Worm (Caenorhabditis elegans): ENCODE measurements around the gene F16B12.1.

The F16B12.1 gene

DNA sequence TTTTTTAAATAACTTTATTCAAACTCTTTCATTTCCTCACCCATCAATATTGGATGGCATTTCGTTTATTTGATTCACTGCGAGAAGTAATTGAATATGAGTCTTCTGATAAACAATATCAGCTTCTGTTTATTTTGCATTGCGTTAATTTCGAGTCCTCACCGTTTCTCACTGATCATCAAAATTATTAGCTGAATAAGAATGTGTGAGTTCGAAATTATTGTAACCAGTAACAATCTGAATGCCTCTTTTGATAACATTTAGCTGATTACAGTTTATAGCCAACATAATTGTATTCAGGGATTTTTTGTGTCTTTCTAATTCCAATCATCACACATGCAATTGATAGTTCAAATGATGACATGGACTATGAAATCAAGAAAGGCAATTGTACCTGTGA, at the start of gene F16B12.1:
Gene F16B12.1, plus strand, starts transcription at position 301 of the 400 bp plus-strand sequence.
- TF ChIP-seq pha-4 (GFP tag; IDR thresholded peaks at IDR 0.05) = no peak
- no peak for TF ChIP-seq pha-4 (tag; optimal IDR thresholded peaks at IDR 0.05)
- no peak for TF ChIP-seq unc-62 (GFP tag; optimal IDR thresholded peaks at IDR 0.05 in 1 of 2)
- TF ChIP-seq unc-62 (tag; optimal IDR thresholded peaks at IDR 0.05) = no peak
- no peak for TF ChIP-seq zfp-3 (GFP tag; conservative IDR thresholded peaks at IDR 0.05)
- TF ChIP-seq nhr-102 (tag; optimal IDR thresholded peaks at IDR 0.05) = no peak
- TF ChIP-seq skn-1 (tag; optimal IDR thresholded peaks at IDR 0.05) = no peak
- no peak for TF ChIP-seq F49E8.2 (tag; optimal IDR thresholded peaks at IDR 0.05; ENCODE audit: borderline replicate concordance)
- no peak for TF ChIP-seq fkh-10 (GFP tag; optimal IDR thresholded peaks at IDR 0.05)
- no peak for TF ChIP-seq mdt-29 (GFP tag; IDR thresholded peaks at IDR 0.05)
- TF ChIP-seq mep-1 (tag; optimal IDR thresholded peaks at IDR 0.05) = no peak

DNA sequence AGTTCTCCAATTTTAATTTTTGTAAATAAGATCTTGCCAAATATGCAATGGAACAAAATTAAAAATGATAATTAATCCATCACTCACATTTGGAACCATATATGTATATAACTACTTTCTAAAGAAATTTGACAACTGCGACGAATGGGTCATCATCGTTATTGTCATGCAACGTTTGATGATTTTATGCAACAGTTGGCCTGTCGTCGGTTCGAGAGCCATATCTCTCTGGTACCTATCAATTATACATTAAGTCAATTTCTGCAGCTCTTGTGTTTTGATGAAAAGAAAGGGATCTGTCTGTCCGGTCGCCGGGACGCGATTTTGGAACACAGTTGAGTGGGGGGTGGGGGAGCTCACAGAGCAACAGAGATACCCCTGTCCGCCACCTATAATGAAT, 46.0 kb upstream of the F16B12.1 start:
- no peak for TF ChIP-seq nhr-102 (tag; optimal IDR thresholded peaks at IDR 0.05)
- TF ChIP-seq lim-7 (GFP tag; IDR thresholded peaks at IDR 0.05) = no peak

DNA sequence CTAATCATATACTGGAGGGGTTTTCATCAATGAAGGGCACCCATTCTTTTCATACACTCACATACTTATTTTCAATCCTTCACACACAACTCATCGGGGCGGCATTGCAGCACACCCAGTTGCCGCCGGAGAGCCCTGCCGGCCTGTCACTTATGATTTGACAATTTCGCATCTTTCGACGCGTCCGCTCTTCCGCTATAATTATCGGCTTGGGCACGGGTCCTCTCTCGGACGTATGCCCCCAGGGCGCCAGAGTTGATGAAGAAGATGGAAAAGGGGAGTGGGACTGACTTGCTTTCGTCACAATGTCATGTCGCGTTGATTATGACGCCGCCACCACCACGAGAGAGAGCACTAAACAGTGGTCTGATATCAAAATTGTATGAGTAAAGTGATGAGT, 40.9 kb upstream of the F16B12.1 start:
- no peak for TF ChIP-seq attf-4 (tag; optimal IDR thresholded peaks at IDR 0.05)
- peak; percentile 16 for TF ChIP-seq hlh-30 (tag; optimal IDR thresholded peaks at IDR 0.05; ENCODE audit: insufficient read depth)
- no peak for TF ChIP-seq snpc-1.2 (GFP tag; IDR thresholded peaks at IDR 0.05)
- TF ChIP-seq aha-1 (tag) = peak; percentile 51
- TF ChIP-seq daf-8 (GFP tag; IDR thresholded peaks at IDR 0.05) = no peak
- TF ChIP-seq ZK337.2 (GFP tag; IDR thresholded peaks at IDR 0.05) = no peak
- no peak for TF ChIP-seq snpc-4 (tag; optimal IDR thresholded peaks at IDR 0.05)
- TF ChIP-seq zip-2 (tag; optimal IDR thresholded peaks at IDR 0.05) = no peak
- TF ChIP-seq R02D3.7 (tag; optimal IDR thresholded peaks at IDR 0.05) = no peak
- TF ChIP-seq ceh-20 (GFP tag; IDR thresholded peaks at IDR 0.05) = peak; percentile 68
- peak; percentile 25 for TF ChIP-seq nhr-11 (tag; optimal IDR thresholded peaks at IDR 0.05)
- peak; percentile 12 for TF ChIP-seq hlh-11 (tag; optimal IDR thresholded peaks at IDR 0.05)
- TF ChIP-seq nhr-42 (GFP tag; IDR thresholded peaks at IDR 0.05) = no peak
- no peak for TF ChIP-seq zip-11 (GFP tag; IDR thresholded peaks at IDR 0.05)
- TF ChIP-seq nhr-102 (tag; optimal IDR thresholded peaks at IDR 0.05) = no peak
- no peak for TF ChIP-seq mxl-3 (GFP tag; optimal IDR thresholded peaks at IDR 0.05)
- TF ChIP-seq dmd-6 (GFP tag; IDR thresholded peaks at IDR 0.05) = no peak
- TF ChIP-seq nhr-48 (tag; optimal IDR thresholded peaks at IDR 0.05) = no peak
- peak in 1 of 2 experiments; percentile 80 for TF ChIP-seq unc-62 (GFP tag; optimal IDR thresholded peaks at IDR 0.05 in 1 of 2)
- TF ChIP-seq unc-62 (tag; optimal IDR thresholded peaks at IDR 0.05) = no peak
- no peak for TF ChIP-seq D1046.2 (GFP tag; IDR thresholded peaks at IDR 0.05)
- TF ChIP-seq set-16 (GFP tag; IDR thresholded peaks at IDR 0.05) = peak; percentile 46
- TF ChIP-seq ZK546.5 (tag; optimal IDR thresholded peaks at IDR 0.05) = no peak

DNA sequence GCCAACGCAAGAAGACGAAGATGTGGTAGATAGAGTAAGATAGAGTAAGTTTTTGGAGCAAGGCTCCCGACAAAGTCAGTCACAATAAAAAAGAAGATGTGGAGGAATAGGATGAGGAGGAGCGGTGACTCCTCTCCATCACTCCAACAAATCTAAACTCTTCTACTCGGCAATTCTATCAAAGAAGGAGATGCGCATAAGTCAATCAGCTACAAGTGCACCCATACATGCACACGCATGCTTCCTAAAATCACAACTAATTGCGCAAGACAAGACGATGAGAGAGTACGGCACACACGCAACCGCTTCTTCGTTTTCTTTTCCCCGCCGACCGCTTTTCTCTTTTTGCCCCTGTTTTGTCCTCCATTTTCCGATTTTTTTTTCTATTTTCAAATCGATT, 37.7 kb upstream of the F16B12.1 start:
- TF ChIP-seq daf-8 (GFP tag; IDR thresholded peaks at IDR 0.05) (no peak), sdz-12 (GFP tag; optimal IDR thresholded peaks at IDR 0.05) (no peak), unc-62 (GFP tag; optimal IDR thresholded peaks at IDR 0.05 in 1 of 2) (peak in 1 of 2 experiments; percentile 8), unc-62 (tag; optimal IDR thresholded peaks at IDR 0.05) (no peak), fkh-10 (GFP tag; optimal IDR thresholded peaks at IDR 0.05) (peak; percentile 81), ctbp-1 (GFP tag; IDR thresholded peaks at IDR 0.05) (peak; percentile 58; the same call in 1 of the 2 replicates), pha-4 (GFP tag; IDR thresholded peaks at IDR 0.05) (no peak), pha-4 (tag; optimal IDR thresholded peaks at IDR 0.05) (no peak)

DNA sequence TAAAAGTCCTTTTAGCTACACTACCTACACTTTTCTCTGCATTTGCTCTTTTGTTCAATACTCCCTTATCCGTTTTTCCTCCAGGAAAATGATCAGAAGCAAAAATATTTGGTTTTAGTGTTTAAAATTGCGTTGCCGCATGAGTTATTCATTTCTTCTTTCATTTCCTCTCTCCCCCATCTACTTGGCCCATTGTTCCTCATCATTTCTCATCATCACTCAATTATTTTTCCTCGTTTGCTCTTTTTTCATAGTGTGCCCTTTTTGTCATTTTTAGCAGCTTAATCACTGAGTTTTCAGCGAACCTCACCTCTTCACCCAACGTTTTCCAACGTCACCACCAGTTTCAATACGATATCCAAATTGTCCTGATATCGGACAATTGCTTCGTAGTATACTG, 36.1 kb upstream of the F16B12.1 start, which contains the start of gene dyc-1:
Gene dyc-1, plus strand, starts transcription at position 301 of the 400 bp plus-strand sequence.
- TF ChIP-seq gei-8 (GFP tag; optimal IDR thresholded peaks at IDR 0.05) (no peak), dmd-8 (GFP tag; IDR thresholded peaks at IDR 0.05) (no peak), D1046.2 (GFP tag; IDR thresholded peaks at IDR 0.05) (no peak), daf-19 (GFP tag; conservative IDR thresholded peaks at IDR 0.05) (no peak), F49E8.2 (tag; optimal IDR thresholded peaks at IDR 0.05; ENCODE audit: borderline replicate concordance) (no peak), hlh-11 (tag; optimal IDR thresholded peaks at IDR 0.05) (no peak), daf-12 (tag; optimal IDR thresholded peaks at IDR 0.05) (no peak), Y105C5A.15 (GFP tag; IDR thresholded peaks at IDR 0.05) (no peak), tag-97 (GFP tag; IDR thresholded peaks at IDR 0.05) (no peak), lin-39 (tag; optimal IDR thresholded peaks at IDR 0.05) (no peak), mep-1 (tag; optimal IDR thresholded peaks at IDR 0.05) (no peak), ceh-32 (tag; optimal IDR thresholded peaks at IDR 0.05; ENCODE audit: poor library complexity) (no peak), pha-4 (GFP tag; IDR thresholded peaks at IDR 0.05) (no peak), pha-4 (tag; optimal IDR thresholded peaks at IDR 0.05) (no peak), cey-2 (tag; optimal IDR thresholded peaks at IDR 0.05; ENCODE audit: borderline replicate concordance, insufficient read depth) (no peak), madf-9 (GFP tag; conservative IDR thresholded peaks at IDR 0.05) (no peak), nhr-11 (tag; optimal IDR thresholded peaks at IDR 0.05) (no peak), rbr-2 (tag; optimal IDR thresholded peaks at IDR 0.05) (no peak)

Data from whole organism, L4 larva.